Fruit fly (Drosophila melanogaster): ENCODE data around the gene FoxK.

Gene FoxK

dm6 chr3L:11091943-11092609, 28.5 kb downstream of the FoxK start (continued):
- TF ChIP-seq prd (optimal IDR thresholded peaks at IDR 0.05), result no peak
- peak; percentile 52 for TF ChIP-seq prd (GFP tag; IDR thresholded peaks at IDR 0.05)
- TF ChIP-seq CG13775 (GFP tag; optimal IDR thresholded peaks at IDR 0.05), result peak; percentile 7
- TF ChIP-seq CG7357 (GFP tag; IDR thresholded peaks at IDR 0.05), result no peak
- no peak for TF ChIP-seq bowl (GFP tag; IDR thresholded peaks at IDR 0.05)
- TF ChIP-seq CG15479 (GFP tag; optimal IDR thresholded peaks at IDR 0.05), result no peak
- TF ChIP-seq Sry-δ (GFP tag; optimal IDR thresholded peaks at IDR 0.05), result peak; percentile 53
- TF ChIP-seq CG15514 (GFP tag; optimal IDR thresholded peaks at IDR 0.05), result peak; percentile 62
- TF ChIP-seq pzg (GFP tag; optimal IDR thresholded peaks at IDR 0.05), result peak; percentile 41
- no peak for TF ChIP-seq CG32772 (GFP tag; IDR thresholded peaks at IDR 0.05)
- no peak for TF ChIP-seq CG34376 (GFP tag; optimal IDR thresholded peaks at IDR 0.05)
- no peak; the same call in 1 of the 2 replicates for TF ChIP-seq NFAT (GFP tag; IDR thresholded peaks at IDR 0.05)
- TF ChIP-seq CG12744 (GFP tag; optimal IDR thresholded peaks at IDR 0.05), result no peak
- peak; percentile 94 for TF ChIP-seq CG10267 (tag; optimal IDR thresholded peaks at IDR 0.05)
- TF ChIP-seq fru (optimal IDR thresholded peaks at IDR 0.05), result no peak
- no peak for TF ChIP-seq Dfd (GFP tag; optimal IDR thresholded peaks at IDR 0.05)
- TF ChIP-seq CG17385 (GFP tag; optimal IDR thresholded peaks at IDR 0.05), result peak; percentile 55
- no peak for TF ChIP-seq Lhr (GFP tag; optimal IDR thresholded peaks at IDR 0.05)
- no peak; the same call in 1 of the 2 replicates for TF ChIP-seq hbn (GFP tag; IDR thresholded peaks at IDR 0.05; ENCODE audit: partially characterized antibody)
- no peak for TF ChIP-seq CTCF (GFP tag; optimal IDR thresholded peaks at IDR 0.05)
- TF ChIP-seq slou (GFP tag; optimal IDR thresholded peaks at IDR 0.05), result no peak
- TF ChIP-seq pb (GFP tag; optimal IDR thresholded peaks at IDR 0.05), result peak; percentile 20
- TF ChIP-seq Lpt (GFP tag; optimal IDR thresholded peaks at IDR 0.05), result no peak
- no peak for TF ChIP-seq CG10366 (GFP tag; IDR thresholded peaks at IDR 0.05)
- no peak for TF ChIP-seq CG3838 (GFP tag; optimal IDR thresholded peaks at IDR 0.05)
- no peak for TF ChIP-seq C15 (GFP tag; IDR thresholded peaks at IDR 0.05)
- no peak for TF ChIP-seq Sin3A (optimal IDR thresholded peaks at IDR 0.05)
- TF ChIP-seq Drgx (GFP tag; IDR thresholded peaks at IDR 0.05), result no peak
- TF ChIP-seq eve (GFP tag; optimal IDR thresholded peaks at IDR 0.05), result peak in 1 of 2 experiments; percentile 58
- TF ChIP-seq ATbp (GFP tag; optimal IDR thresholded peaks at IDR 0.05), result no peak
- no peak for TF ChIP-seq danr (GFP tag; IDR thresholded peaks at IDR 0.05)
- TF ChIP-seq fd96Cb (tag; optimal IDR thresholded peaks at IDR 0.05), result no peak
- TF ChIP-seq dan (GFP tag; IDR thresholded peaks at IDR 0.05), result no peak
- peak; percentile 27 for TF ChIP-seq Elba2 (GFP tag; optimal IDR thresholded peaks at IDR 0.05)
- TF ChIP-seq trem (tag; optimal IDR thresholded peaks at IDR 0.05), result peak; percentile 32
- no peak for TF ChIP-seq ssp (GFP tag; IDR thresholded peaks at IDR 0.05)
- TF ChIP-seq Spps (tag; optimal IDR thresholded peaks at IDR 0.05), result no peak
- peak; percentile 59 for TF ChIP-seq nom (GFP tag; optimal IDR thresholded peaks at IDR 0.05)
- TF ChIP-seq CG7271 (tag; optimal IDR thresholded peaks at IDR 0.05), result no peak
- TF ChIP-seq ase (GFP tag; IDR thresholded peaks at IDR 0.05), result no peak
- no peak for TF ChIP-seq D19B (GFP tag; optimal IDR thresholded peaks at IDR 0.05)
- TF ChIP-seq D (optimal IDR thresholded peaks at IDR 0.05), result no peak
- peak; percentile 5 for TF ChIP-seq D (GFP tag; optimal IDR thresholded peaks at IDR 0.05)
- peak; percentile 68 to 74 for TF ChIP-seq dpn (GFP tag; optimal IDR thresholded peaks at IDR 0.05)
- TF ChIP-seq CG6854 (GFP tag; optimal IDR thresholded peaks at IDR 0.05), result no peak
- TF ChIP-seq chm (GFP tag; IDR thresholded peaks at IDR 0.05), result peak; percentile 84
- no peak for TF ChIP-seq CG4707 (GFP tag; optimal IDR thresholded peaks at IDR 0.05)
- no peak for TF ChIP-seq CG6683 (GFP tag; optimal IDR thresholded peaks at IDR 0.05)
- TF ChIP-seq CG18764 (GFP tag; optimal IDR thresholded peaks at IDR 0.05), result peak; percentile 52
- 0 out of 3 replicates have a peak, but pooled peaks have one; percentile 13 for TF ChIP-seq CG7963 (GFP tag; IDR thresholded peaks at IDR 0.05; ENCODE audit: partially characterized antibody)
- TF ChIP-seq Poxn (GFP tag; IDR thresholded peaks at IDR 0.05), result no peak
- no peak for TF ChIP-seq CG9797 (GFP tag; optimal IDR thresholded peaks at IDR 0.05)
